Fruit fly (Drosophila melanogaster) S2 (cell line): ENCODE data around the gene CG33722.

Source experiments
- CG8478 ChIP-seq: fragments of >200 bp; optimal IDR thresholded peaks from 2 replicates; lab custom pipeline; 2018
- CTCF ChIP-seq, 2 experiments: fragments of >200 bp; optimal IDR thresholded peaks; 2 replicates each; lab custom pipeline; 2018

DNA sequence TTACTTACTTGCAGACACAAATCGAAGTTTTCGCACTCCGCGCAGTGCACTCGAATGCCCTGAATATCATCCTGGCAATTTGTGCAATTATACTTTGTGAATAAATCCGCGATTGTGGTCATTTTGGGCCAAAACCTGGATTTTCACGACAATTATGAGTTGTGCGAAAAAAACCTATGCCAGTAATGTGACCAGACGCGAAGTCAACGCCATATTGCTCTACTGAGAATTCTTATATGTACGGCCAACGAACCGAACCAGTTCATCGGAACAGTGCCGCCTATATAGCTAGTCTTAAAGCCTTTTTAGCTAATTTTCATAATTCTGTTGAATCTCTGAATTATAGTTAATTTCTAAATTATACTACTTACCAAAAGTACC is 3.6 kb upstream of the CG33722 start, which contains the start of gene Ada2b:
- TF ChIP-seq CG8478 (no peak), CTCF (optimal IDR thresholded peaks at IDR 0.05; lab: Kevin White, UChicago) (peak in 1 of 2 experiments; percentile 27)
